Worm (Caenorhabditis elegans) whole organism, early embryonic: ENCODE results near the gene gfi-1.

Source experiments
- B0310.2 ChIP-seq: sonication (generic microtip); optimal IDR thresholded peaks from 2 replicates; lab custom pipeline; 2016; ENCODE audit warnings: mild to moderate bottlenecking, missing genetic modification characterization, missing compliant biosample characterization
- F13C5.2 ChIP-seq: sonication (generic microtip); optimal IDR thresholded peaks from 2 replicates; lab custom pipeline; 2017; ENCODE audit warnings: mild to moderate bottlenecking, missing genetic modification characterization, inconsistent platforms, missing compliant biosample characterization
- aly-1 ChIP-seq: sonication (generic microtip); optimal IDR thresholded peaks from 2 replicates; lab custom pipeline; 2016; ENCODE audit warnings: missing genetic modification characterization, missing compliant biosample characterization
- ama-1 ChIP-seq: fragments of 150-350 bp; optimal IDR thresholded peaks from 2 replicates; lab custom pipeline; 2014
- ceh-13 ChIP-seq: fragments of 200-800 bp; sonication (Bioruptor generic); optimal IDR thresholded peaks from 2 replicates; lab custom pipeline; 2018; ENCODE audit warnings: mild to moderate bottlenecking, missing genetic modification characterization, missing compliant biosample characterization
- ceh-36 ChIP-seq: sonication (generic microtip); optimal IDR thresholded peaks from 2 replicates; lab custom pipeline; 2016; ENCODE audit warnings: missing genetic modification characterization, inconsistent platforms, missing compliant biosample characterization
- ets-7 ChIP-seq: sonication (generic microtip); optimal IDR thresholded peaks from 2 replicates; lab custom pipeline; 2016; ENCODE audit warnings: missing genotype, missing genetic modification characterization, missing compliant biosample characterization
- flt-1 ChIP-seq: fragments of 200-800 bp; sonication (Bioruptor generic); IDR thresholded peaks from 2 replicates; pipeline ENCODE4 v1.3.6; 2022; ENCODE audit warnings: missing genetic modification characterization, missing compliant biosample characterization
- hmbx-1 ChIP-seq: sonication (generic microtip); optimal IDR thresholded peaks from 2 replicates; lab custom pipeline; 2016; ENCODE audit warnings: mild to moderate bottlenecking, missing genetic modification characterization, missing compliant biosample characterization
- hmg-4 ChIP-seq: fragments of 200-800 bp; sonication (Bioruptor generic); optimal IDR thresholded peaks from 2 replicates; lab custom pipeline; 2018; ENCODE audit warnings: mild to moderate bottlenecking, missing genetic modification characterization, missing compliant biosample characterization
- hnd-1 ChIP-seq: sonication (generic microtip); optimal IDR thresholded peaks from 2 replicates; lab custom pipeline; 2016; ENCODE audit warnings: missing genetic modification characterization, missing compliant biosample characterization
- pes-1 ChIP-seq: fragments of 200-800 bp; sonication (Bioruptor generic); IDR thresholded peaks from 2 replicates; pipeline ENCODE4 v1.3.6; 2022; ENCODE audit warnings: missing genetic modification reagents, missing genetic modification characterization, missing compliant biosample characterization
- scrt-1 ChIP-seq: fragments of 200-800 bp; sonication (Bioruptor generic); IDR thresholded peaks from 2 replicates; pipeline ENCODE4 v1.3.6; 2022; ENCODE audit warnings: missing genetic modification characterization, missing compliant biosample characterization
- sea-1 ChIP-seq: fragments of 200-800 bp; sonication (Bioruptor generic); conservative IDR thresholded peaks from 2 replicates; pipeline ENCODE4 v1.3.6; 2022; ENCODE audit warnings: missing genetic modification characterization, missing compliant biosample characterization
- tbx-11 ChIP-seq: fragments of 200-800 bp; sonication (Bioruptor generic); IDR thresholded peaks from 2 replicates; pipeline ENCODE4 v1.3.6; 2022; ENCODE audit warnings: missing genetic modification characterization, missing compliant biosample characterization
- tbx-37 ChIP-seq: fragments of 200-800 bp; sonication (Bioruptor generic); conservative IDR thresholded peaks from 2 replicates; pipeline ENCODE4 v1.3.6; 2022; ENCODE audit warnings: missing genetic modification reagents, missing genetic modification characterization, missing compliant biosample characterization
- tra-4 ChIP-seq: sonication (generic microtip); optimal IDR thresholded peaks from 2 replicates; lab custom pipeline; 2017; ENCODE audit warnings: missing genetic modification characterization, missing compliant biosample characterization

Gene gfi-1

ce11 chrV:6399831-6400230 is at the start of gene gfi-1:
gfi-1 (minus strand) TSS chrV:6399931.
- no peak for TF ChIP-seq sea-1 (GFP tag; lab: Robert Waterston, UW)
- no peak for TF ChIP-seq aly-1 (tag; lab: Kevin White, UChicago)
- no peak for TF ChIP-seq scrt-1 (GFP tag; lab: Robert Waterston, UW)
- no peak for TF ChIP-seq hnd-1 (tag; lab: Kevin White, UChicago)
- no peak for TF ChIP-seq ets-7 (tag; lab: Kevin White, UChicago)
- no peak for TF ChIP-seq hmbx-1 (tag; lab: Kevin White, UChicago)
- TF ChIP-seq F13C5.2 (tag; lab: Kevin White, UChicago), result no peak
- TF ChIP-seq hmg-4 (GFP tag; lab: Kevin White, UChicago), result no peak
- TF ChIP-seq tbx-11, result no peak
- no peak for TF ChIP-seq tbx-37 (GFP tag; lab: Robert Waterston, UW)
- no peak for TF ChIP-seq B0310.2 (tag; lab: Kevin White, UChicago)
- TF ChIP-seq pes-1 (GFP tag; lab: Robert Waterston, UW), result no peak
- no peak for TF ChIP-seq tra-4
- no peak for TF ChIP-seq flt-1 (GFP tag; lab: Robert Waterston, UW)
- TF ChIP-seq ceh-36 (tag; lab: Kevin White, UChicago), result no peak

- TF ChIP-seq ama-1 (lab: Kevin White, UChicago), result no peak
- TF ChIP-seq sea-1 (GFP tag; lab: Robert Waterston, UW), result no peak
- TF ChIP-seq ceh-13 (GFP tag; lab: Kevin White, UChicago), result no peak
- TF ChIP-seq B0310.2 (tag; lab: Kevin White, UChicago), result no peak
- no peak for TF ChIP-seq F13C5.2 (tag; lab: Kevin White, UChicago)
- TF ChIP-seq scrt-1 (GFP tag; lab: Robert Waterston, UW), result no peak
Observed at ce11 chrV:6448356-6448755, 48.6 kb upstream of the gfi-1 start, which contains the start of gene fbxa-196. fbxa-196 (plus strand) TSS chrV:6448656.

- TF ChIP-seq tbx-37 (GFP tag; lab: Robert Waterston, UW) (no peak), ets-7 (tag; lab: Kevin White, UChicago) (no peak), B0310.2 (tag; lab: Kevin White, UChicago) (no peak), sea-1 (GFP tag; lab: Robert Waterston, UW) (no peak), ama-1 (lab: Kevin White, UChicago) (no peak), hnd-1 (tag; lab: Kevin White, UChicago) (no peak), hmbx-1 (tag; lab: Kevin White, UChicago) (no peak), scrt-1 (GFP tag; lab: Robert Waterston, UW) (no peak)
Observed at ce11 chrV:6442037-6442436, 42.3 kb upstream of the gfi-1 start, which contains the start of gene T05H4.3. T05H4.3 (plus strand) TSS chrV:6442337.

- TF ChIP-seq hmg-4 (GFP tag; lab: Kevin White, UChicago) (no peak), F13C5.2 (tag; lab: Kevin White, UChicago) (no peak), ceh-13 (GFP tag; lab: Kevin White, UChicago) (no peak), hmbx-1 (tag; lab: Kevin White, UChicago) (no peak), scrt-1 (GFP tag; lab: Robert Waterston, UW) (no peak), ama-1 (lab: Kevin White, UChicago) (no peak), flt-1 (GFP tag; lab: Robert Waterston, UW) (no peak), sea-1 (GFP tag; lab: Robert Waterston, UW) (no peak), hnd-1 (tag; lab: Kevin White, UChicago) (no peak), ceh-36 (tag; lab: Kevin White, UChicago) (no peak), B0310.2 (tag; lab: Kevin White, UChicago) (no peak), tbx-37 (GFP tag; lab: Robert Waterston, UW) (no peak), tra-4 (no peak), aly-1 (tag; lab: Kevin White, UChicago) (no peak), ets-7 (tag; lab: Kevin White, UChicago) (no peak), pes-1 (GFP tag; lab: Robert Waterston, UW) (no peak), tbx-11 (no peak)
Observed at ce11 chrV:6441613-6442012, 41.9 kb upstream of the gfi-1 start, which contains the start of gene T05H4.15. T05H4.15 (minus strand) TSS chrV:6441713.

- TF ChIP-seq scrt-1 (GFP tag; lab: Robert Waterston, UW) (no peak), ama-1 (lab: Kevin White, UChicago) (no peak), aly-1 (tag; lab: Kevin White, UChicago) (no peak), tbx-11 (no peak), sea-1 (GFP tag; lab: Robert Waterston, UW) (no peak), B0310.2 (tag; lab: Kevin White, UChicago) (no peak), ets-7 (tag; lab: Kevin White, UChicago) (no peak), pes-1 (GFP tag; lab: Robert Waterston, UW) (no peak), hmbx-1 (tag; lab: Kevin White, UChicago) (no peak), tra-4 (no peak), F13C5.2 (tag; lab: Kevin White, UChicago) (no peak), ceh-13 (GFP tag; lab: Kevin White, UChicago) (no peak), ceh-36 (tag; lab: Kevin White, UChicago) (no peak)
Observed at ce11 chrV:6438601-6439000, 38.9 kb upstream of the gfi-1 start, which contains the start of gene T05H4.4. T05H4.4 (plus strand) TSS chrV:6438901.

ce11 chrV:6436332-6436731 is 36.6 kb upstream of the gfi-1 start, which contains the start of gene hpo-19:
hpo-19 (plus strand) TSS chrV:6436645.
- TF ChIP-seq ceh-36 (tag; lab: Kevin White, UChicago) (no peak), scrt-1 (GFP tag; lab: Robert Waterston, UW) (no peak), F13C5.2 (tag; lab: Kevin White, UChicago) (no peak), pes-1 (GFP tag; lab: Robert Waterston, UW) (no peak), ceh-13 (GFP tag; lab: Kevin White, UChicago) (no peak), aly-1 (tag; lab: Kevin White, UChicago) (no peak), tbx-11 (no peak), hmbx-1 (tag; lab: Kevin White, UChicago) (no peak), ama-1 (lab: Kevin White, UChicago) (no peak), hnd-1 (tag; lab: Kevin White, UChicago) (no peak), ets-7 (tag; lab: Kevin White, UChicago) (no peak), tra-4 (no peak), B0310.2 (tag; lab: Kevin White, UChicago) (no peak), tbx-37 (GFP tag; lab: Robert Waterston, UW) (no peak), flt-1 (GFP tag; lab: Robert Waterston, UW) (no peak)
